Comparison of ENCODE assay signal across 4 worm cellular contexts in the genomic region with DNA sequence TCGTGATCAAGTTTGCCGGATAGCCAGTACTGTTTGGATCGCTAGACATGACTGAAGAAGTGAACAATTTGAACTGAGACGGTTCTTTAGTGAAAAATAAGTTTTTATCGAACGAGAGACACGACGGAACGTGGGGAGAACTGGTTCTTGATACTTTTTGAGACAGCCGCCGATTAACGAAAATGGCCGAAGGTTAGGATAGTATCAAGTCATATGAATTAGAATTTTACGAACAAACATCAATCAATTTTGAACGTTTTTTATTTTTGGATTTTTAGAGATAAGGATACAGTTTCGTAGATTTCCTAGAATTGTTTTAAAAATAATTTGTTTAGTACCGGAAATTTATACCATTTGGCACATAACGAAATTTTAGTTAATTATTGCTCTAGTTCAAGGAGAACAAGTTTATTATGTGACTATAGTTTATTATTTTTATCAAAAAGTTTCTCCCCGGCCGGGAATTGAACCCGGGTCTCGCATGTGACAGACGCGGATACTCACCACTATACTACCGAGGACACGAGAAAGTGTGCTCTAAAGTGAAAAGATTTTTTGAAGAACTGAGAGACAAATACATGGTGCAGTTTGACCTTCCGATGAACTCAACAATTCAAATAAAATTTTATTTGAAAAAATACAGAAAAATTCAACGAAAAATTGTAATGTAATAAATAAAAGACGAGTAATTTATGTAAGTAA.
TF ChIP-seq lines count a peak whose summit lies in the region.

Gene W06G6.20, minus strand, starts transcription at position 51 of the 702 bp plus-strand sequence.

TF ChIP-seq in whole organism, L1 larva, 84 proteins besides CTCF, POLR2A, EP300 and RAD21:
- TF ChIP-seq swsn-7 (tag; optimal IDR thresholded peaks at IDR 0.05; lab: Kevin White, UChicago): no peak
- TF ChIP-seq egl-13 (tag; optimal IDR thresholded peaks at IDR 0.05; lab: Kevin White, UChicago): no peak
- peak; percentile 6 for TF ChIP-seq nhr-85 (tag; lab: Kevin White, UChicago)
- TF ChIP-seq mab-9 (GFP tag; IDR thresholded peaks at IDR 0.05; lab: Robert Waterston, UW): no peak
- no peak for TF ChIP-seq nhr-19 (GFP tag; conservative IDR thresholded peaks at IDR 0.05; lab: Robert Waterston, UW)
- TF ChIP-seq mdl-1 (tag; optimal IDR thresholded peaks at IDR 0.05; lab: Kevin White, UChicago): no peak
- TF ChIP-seq jun-1 (tag; optimal IDR thresholded peaks at IDR 0.05; lab: Kevin White, UChicago): no peak
- TF ChIP-seq elt-3 (tag; optimal IDR thresholded peaks at IDR 0.05; lab: Kevin White, UChicago): no peak
- TF ChIP-seq ceh-63 (GFP tag; optimal IDR thresholded peaks at IDR 0.05; lab: Kevin White, UChicago): no peak

TF ChIP-seq in whole organism, L3 larva, 47 proteins besides CTCF, POLR2A, EP300 and RAD21:
- TF ChIP-seq elt-2 (tag; optimal IDR thresholded peaks at IDR 0.05; lab: Kevin White, UChicago) (peak; percentile 12), nhr-67 (tag; optimal IDR thresholded peaks at IDR 0.05; lab: Kevin White, UChicago) (no peak)

TF ChIP-seq in whole organism, L4 larva, 104 proteins besides CTCF, POLR2A, EP300 and RAD21:
- TF ChIP-seq fos-1 (tag; optimal IDR thresholded peaks at IDR 0.05; lab: Kevin White, UChicago) (no peak), lim-7 (GFP tag; IDR thresholded peaks at IDR 0.05; lab: Robert Waterston, UW) (peak; percentile 72), Y48G9A.11 (GFP tag; IDR thresholded peaks at IDR 0.05; lab: Robert Waterston, UW) (0 out of 2 replicates have a peak, but pooled peaks have one; percentile 10), duxl-1 (tag; optimal IDR thresholded peaks at IDR 0.05; lab: Kevin White, UChicago; ENCODE audit: poor library complexity) (peak; percentile 40), hlh-30 (tag; optimal IDR thresholded peaks at IDR 0.05; lab: Kevin White, UChicago; ENCODE audit: insufficient read depth) (peak; percentile 74), ztf-7 (tag; optimal IDR thresholded peaks at IDR 0.05; lab: Kevin White, UChicago) (no peak), madf-5 (GFP tag; IDR thresholded peaks at IDR 0.05; lab: Robert Waterston, UW) (0 out of 4 replicates have a peak, but pooled peaks have one; percentile 7 to 9), F10B5.3 (tag; optimal IDR thresholded peaks at IDR 0.05; lab: Kevin White, UChicago) (no peak), zip-11 (GFP tag; IDR thresholded peaks at IDR 0.05; lab: Robert Waterston, UW) (no peak), daf-16 (GFP tag; optimal IDR thresholded peaks at IDR 0.05; lab: Kevin White, UChicago) (peak in 1 of 2 experiments; percentile 63), daf-16 (tag; optimal IDR thresholded peaks at IDR 0.05; lab: Kevin White, UChicago) (peak; percentile 31), madf-9 (GFP tag; conservative IDR thresholded peaks at IDR 0.05; lab: Robert Waterston, UW) (0 out of 2 replicates have a peak, but pooled peaks have one; percentile 32), pha-4 (GFP tag; IDR thresholded peaks at IDR 0.05; lab: Robert Waterston, UW) (peak; percentile 46; the same call in 1 of the 2 replicates), pha-4 (tag; optimal IDR thresholded peaks at IDR 0.05; lab: Kevin White, UChicago) (no peak), lin-38 (GFP tag; IDR thresholded peaks at IDR 0.05; lab: Robert Waterston, UW) (peak; percentile 54), hmg-1.1 (GFP tag; IDR thresholded peaks at IDR 0.05; lab: Robert Waterston, UW) (no peak), arid-1 (GFP tag; conservative IDR thresholded peaks at IDR 0.05; lab: Robert Waterston, UW) (peak; percentile 49; the same call in 1 of the 2 replicates), T26A8.4 (GFP tag; IDR thresholded peaks at IDR 0.05; lab: Robert Waterston, UW) (no peak), ZK337.2 (GFP tag; IDR thresholded peaks at IDR 0.05; lab: Robert Waterston, UW) (0 out of 2 replicates have a peak, but pooled peaks have one; percentile 40), mdt-29 (GFP tag; IDR thresholded peaks at IDR 0.05; lab: Robert Waterston, UW) (0 out of 2 replicates have a peak, but pooled peaks have one; percentile 16), dve-1 (tag; optimal IDR thresholded peaks at IDR 0.05; lab: Kevin White, UChicago; ENCODE audit: insufficient read depth) (peak; percentile 11), snpc-1.2 (GFP tag; IDR thresholded peaks at IDR 0.05; lab: Robert Waterston, UW) (peak; percentile 62), egl-43 (GFP tag; IDR thresholded peaks at IDR 0.05; lab: Robert Waterston, UW) (0 out of 2 replicates have a peak, but pooled peaks have one; percentile 23)

TF ChIP-seq in whole organism, young adult, 124 proteins besides CTCF, POLR2A, EP300 and RAD21 (continues in another document):
- TF ChIP-seq tbp1 (GFP tag; optimal IDR thresholded peaks at IDR 0.05; lab: Kevin White, UChicago) (peak; percentile 90), snpc-1.1 (tag; optimal IDR thresholded peaks at IDR 0.05; lab: Kevin White, UChicago; ENCODE audit: insufficient read depth) (peak; percentile 75), cebp-1 (GFP tag; IDR thresholded peaks at IDR 0.05; lab: Robert Waterston, UW) (no peak), cebp-1 (tag; optimal IDR thresholded peaks at IDR 0.05; lab: Kevin White, UChicago) (peak; percentile 31), rec-8 (tag; optimal IDR thresholded peaks at IDR 0.05; lab: Kevin White, UChicago) (peak in 1 of 2 experiments; percentile 11), B0261.1 (tag; optimal IDR thresholded peaks at IDR 0.05; lab: Kevin White, UChicago) (peak; percentile 75), lsy-27 (tag; optimal IDR thresholded peaks at IDR 0.05; lab: Kevin White, UChicago; ENCODE audit: borderline replicate concordance, insufficient read depth) (peak; percentile 22), unc-130 (GFP tag; optimal IDR thresholded peaks at IDR 0.05; lab: Kevin White, UChicago) (no peak), let-607 (tag; optimal IDR thresholded peaks at IDR 0.05; lab: Kevin White, UChicago) (peak in 1 of 2 experiments; percentile 44), snpc-3.4 (tag; optimal IDR thresholded peaks at IDR 0.05; lab: Kevin White, UChicago) (peak; percentile 59), hmg-1.2 (GFP tag; IDR thresholded peaks at IDR 0.05; lab: Robert Waterston, UW) (peak; percentile 50; the same call in 1 of the 2 replicates), bed-2 (GFP tag; IDR thresholded peaks at IDR 0.05; lab: Robert Waterston, UW) (no peak), ceh-58 (GFP tag; IDR thresholded peaks at IDR 0.05; lab: Robert Waterston, UW) (no peak), nhr-80 (tag; optimal IDR thresholded peaks at IDR 0.05; lab: Kevin White, UChicago) (peak; percentile 3), lag-1 (GFP tag; IDR thresholded peaks at IDR 0.05; lab: Robert Waterston, UW) (no peak), die-1 (tag; optimal IDR thresholded peaks at IDR 0.05; lab: Kevin White, UChicago) (peak; percentile 72), pbrm-1 (GFP tag; IDR thresholded peaks at IDR 0.05; lab: Robert Waterston, UW) (peak; percentile 63; the same call in 1 of the 2 replicates), him-1 (tag; optimal IDR thresholded peaks at IDR 0.05; lab: Kevin White, UChicago) (peak; percentile 74), dpff-1 (tag; optimal IDR thresholded peaks at IDR 0.05; lab: Kevin White, UChicago) (no peak), Y79H2A.3 (GFP tag; conservative IDR thresholded peaks at IDR 0.05; lab: Robert Waterston, UW) (no peak), ztf-25 (GFP tag; IDR thresholded peaks at IDR 0.05; lab: Robert Waterston, UW) (peak; percentile 61; the same call in 1 of the 2 replicates), madf-6 (GFP tag; IDR thresholded peaks at IDR 0.05; lab: Robert Waterston, UW) (no peak), pha-4 (tag; optimal IDR thresholded peaks at IDR 0.05; lab: Kevin White, UChicago) (no peak), attf-6 (GFP tag; IDR thresholded peaks at IDR 0.05; lab: Robert Waterston, UW) (peak; percentile 79), ZK185.1 (tag; optimal IDR thresholded peaks at IDR 0.05; lab: Kevin White, UChicago; ENCODE audit: poor library complexity, severe bottlenecking) (peak; percentile 20), ztf-18 (tag; optimal IDR thresholded peaks at IDR 0.05; lab: Kevin White, UChicago) (peak; percentile 37), somi-1 (GFP tag; optimal IDR thresholded peaks at IDR 0.05; lab: Kevin White, UChicago) (no peak), Y53G8AR.9 (GFP tag; conservative IDR thresholded peaks at IDR 0.05; lab: Robert Waterston, UW) (no peak), nfyb-1 (GFP tag; IDR thresholded peaks at IDR 0.05; lab: Robert Waterston, UW) (0 out of 2 replicates have a peak, but pooled peaks have one; percentile 47), T07F8.4 (tag; optimal IDR thresholded peaks at IDR 0.05; lab: Kevin White, UChicago) (peak; percentile 40), madf-10 (tag; optimal IDR thresholded peaks at IDR 0.05; lab: Kevin White, UChicago) (peak; percentile 3), mcd-1 (GFP tag; IDR thresholded peaks at IDR 0.05; lab: Robert Waterston, UW) (no peak; the same call in 1 of the 2 replicates), F23B12.7 (tag; optimal IDR thresholded peaks at IDR 0.05; lab: Kevin White, UChicago; ENCODE audit: insufficient read depth) (peak; percentile 70), lsl-1 (GFP tag; optimal IDR thresholded peaks at IDR 0.05; lab: Kevin White, UChicago) (no peak), ceh-91 (GFP tag; IDR thresholded peaks at IDR 0.05; lab: Robert Waterston, UW) (no peak), rpc-1 (optimal IDR thresholded peaks at IDR 0.05; lab: Kevin White, UChicago) (peak; percentile 71), rpc-1 (tag; optimal IDR thresholded peaks at IDR 0.05; lab: Kevin White, UChicago) (peak; percentile 90), xnd-1 (tag; optimal IDR thresholded peaks at IDR 0.05; lab: Kevin White, UChicago) (no peak), snpc-4 (GFP tag; optimal IDR thresholded peaks at IDR 0.05; lab: Kevin White, UChicago) (peak; percentile 44), snpc-4 (tag; optimal IDR thresholded peaks at IDR 0.05; lab: Kevin White, UChicago) (peak in 3 of 4 experiments; percentile 29 to 85 (median 76)), F55B11.4 (tag; optimal IDR thresholded peaks at IDR 0.05; lab: Kevin White, UChicago; ENCODE audit: borderline replicate concordance, insufficient read depth) (no peak), F33H1.4 (GFP tag; IDR thresholded peaks at IDR 0.05; lab: Robert Waterston, UW) (no peak), D2030.7 (GFP tag; IDR thresholded peaks at IDR 0.05; lab: Robert Waterston, UW) (0 out of 2 replicates have a peak, but pooled peaks have one; percentile 22), lin-26 (GFP tag; IDR thresholded peaks at IDR 0.05; lab: Robert Waterston, UW) (peak; percentile 86), nhr-90 (tag; optimal IDR thresholded peaks at IDR 0.05; lab: Kevin White, UChicago) (peak; percentile 39), ceh-100 (GFP tag; IDR thresholded peaks at IDR 0.05; lab: Robert Waterston, UW) (0 out of 2 replicates have a peak, but pooled peaks have one; percentile 9), sptf-2 (GFP tag; optimal IDR thresholded peaks at IDR 0.05; lab: Kevin White, UChicago) (no peak)
